Fruit fly (Drosophila melanogaster) whole organism: ENCODE measurements around the gene CG12541.

Source experiments
- EcR ChIP-seq, 2 experiments: fragments of >200 bp; optimal IDR thresholded peaks; 2 replicates each; lab custom pipeline; 2017; ENCODE audit warnings: missing biosample characterization in 2 of 2, missing genetic modification characterization in 2 of 2, missing genetic modification reagents in 2 of 2
- pan ChIP-seq: fragments of >200 bp; optimal IDR thresholded peaks from 2 replicates; lab custom pipeline; 2017
- usp ChIP-seq: fragments of >200 bp; optimal IDR thresholded peaks from 2 replicates; lab custom pipeline; 2017; ENCODE audit warnings: missing biosample characterization, missing genetic modification characterization, mixed read lengths

dm6 chrX:6996965-6997652, 68.7 kb downstream of the CG12541 start:
- no peak for TF ChIP-seq EcR (GFP tag; optimal IDR thresholded peaks at IDR 0.05; lab: Kevin White, UChicago)
- TF ChIP-seq pan (lab: Kevin White, UChicago), result no peak
- TF ChIP-seq usp (GFP tag; lab: Kevin White, UChicago), result no peak
